Worm (Caenorhabditis elegans) whole organism, late embryonic: ENCODE data around the gene ZK1307.9.

ENCODE experiments used
- C08G9.2 ChIP-seq: sonication (generic microtip); optimal IDR thresholded peaks from 2 replicates; lab custom pipeline; 2016; ENCODE audit warnings: mild to moderate bottlenecking, missing genetic modification characterization, moderate library complexity, missing compliant biosample characterization
- K09A11.1 ChIP-seq: sonication (generic microtip); optimal IDR thresholded peaks from 2 replicates; lab custom pipeline; 2017; ENCODE audit warnings: antibody characterized with exemption, mild to moderate bottlenecking, missing genetic modification characterization, missing compliant biosample characterization; ENCODE audit not compliant: insufficient read depth
- T23F11.4 ChIP-seq: fragments of 200-800 bp; sonication (Bioruptor generic); optimal IDR thresholded peaks from 2 replicates; lab custom pipeline; 2018; ENCODE audit warnings: mild to moderate bottlenecking, missing genetic modification characterization, missing compliant biosample characterization
- ama-1 ChIP-seq: fragments of 150-350 bp; optimal IDR thresholded peaks from 2 replicates; lab custom pipeline; 2014
- ceh-19 ChIP-seq: fragments of 200-800 bp; sonication (Bioruptor generic); optimal IDR thresholded peaks from 2 replicates; lab custom pipeline; 2018; ENCODE audit warnings: mild to moderate bottlenecking, missing genetic modification characterization, missing compliant biosample characterization
- ceh-22 ChIP-seq: sonication (generic microtip); optimal IDR thresholded peaks from 2 replicates; lab custom pipeline; 2017; ENCODE audit warnings: missing biosample characterization, missing genetic modification characterization
- ceh-24 ChIP-seq: sonication (generic microtip); optimal IDR thresholded peaks from 2 replicates; lab custom pipeline; 2016; ENCODE audit warnings: mild to moderate bottlenecking, missing genetic modification characterization, missing compliant biosample characterization
- ceh-30 ChIP-seq: fragments of 150-350 bp; optimal IDR thresholded peaks from 2 replicates; lab custom pipeline; 2014; ENCODE audit warnings: missing biosample characterization, missing genetic modification characterization
- ceh-31 ChIP-seq: sonication (generic microtip); optimal IDR thresholded peaks from 2 replicates; lab custom pipeline; 2016; ENCODE audit warnings: missing genetic modification characterization, missing compliant biosample characterization
- ceh-48 ChIP-seq: sonication (generic microtip); optimal IDR thresholded peaks from 2 replicates; lab custom pipeline; 2016; ENCODE audit warnings: missing genetic modification characterization, inconsistent platforms, missing compliant biosample characterization
- ceh-6 ChIP-seq: fragments of 200-800 bp; sonication (Bioruptor generic); optimal IDR thresholded peaks from 2 replicates; lab custom pipeline; 2018; ENCODE audit warnings: mild to moderate bottlenecking, missing genetic modification characterization, missing compliant biosample characterization
- ceh-9 ChIP-seq: sonication (generic microtip); optimal IDR thresholded peaks from 2 replicates; lab custom pipeline; 2016; ENCODE audit warnings: mild to moderate bottlenecking, missing genetic modification characterization, inconsistent platforms, missing compliant biosample characterization
- dve-1 ChIP-seq: sonication (generic microtip); optimal IDR thresholded peaks from 2 replicates; lab custom pipeline; 2017; ENCODE audit warnings: antibody characterized with exemption, mild to moderate bottlenecking, missing genetic modification characterization, missing compliant biosample characterization
- elt-2 ChIP-seq: sonication (generic microtip); optimal IDR thresholded peaks from 2 replicates; lab custom pipeline; 2016; ENCODE audit warnings: missing genetic modification reagents, missing genetic modification characterization, missing compliant biosample characterization
- ets-4 ChIP-seq: sonication (generic microtip); optimal IDR thresholded peaks from 2 replicates; lab custom pipeline; 2016; ENCODE audit warnings: missing genetic modification characterization, missing compliant biosample characterization
- eyg-1 ChIP-seq: sonication (generic microtip); optimal IDR thresholded peaks from 2 replicates; lab custom pipeline; 2016; ENCODE audit warnings: missing genotype, missing genetic modification characterization, missing compliant biosample characterization
- fax-1 ChIP-seq: sonication (generic microtip); optimal IDR thresholded peaks from 2 replicates; lab custom pipeline; 2016; ENCODE audit warnings: missing genotype, missing genetic modification characterization, missing compliant biosample characterization
- fkh-10 ChIP-seq: fragments of 150-350 bp; optimal IDR thresholded peaks from 2 replicates; lab custom pipeline; 2014; ENCODE audit warnings: missing biosample characterization, missing genetic modification reagents, missing genetic modification characterization
- hlh-15 ChIP-seq: sonication (generic microtip); optimal IDR thresholded peaks from 2 replicates; lab custom pipeline; 2016; ENCODE audit warnings: missing genetic modification characterization, missing compliant biosample characterization
- hlh-6 ChIP-seq: sonication (generic microtip); optimal IDR thresholded peaks from 2 replicates; lab custom pipeline; 2016; ENCODE audit warnings: missing genotype, missing genetic modification characterization, missing compliant biosample characterization
- hlh-8 ChIP-seq: sonication (generic microtip); optimal IDR thresholded peaks from 2 replicates; lab custom pipeline; 2016; ENCODE audit warnings: missing genotype, missing genetic modification characterization, missing compliant biosample characterization
- lin-11 ChIP-seq: fragments of 200-800 bp; sonication (Bioruptor generic); optimal IDR thresholded peaks from 2 replicates; lab custom pipeline; 2018; ENCODE audit warnings: mild to moderate bottlenecking, missing genetic modification characterization, missing compliant biosample characterization
- madf-2 ChIP-seq: sonication (generic microtip); optimal IDR thresholded peaks from 2 replicates; lab custom pipeline; 2017; ENCODE audit warnings: missing genetic modification characterization, missing compliant biosample characterization
- mec-3 ChIP-seq: sonication (generic microtip); optimal IDR thresholded peaks from 2 replicates; lab custom pipeline; 2016; ENCODE audit warnings: borderline replicate concordance, missing genetic modification characterization, missing compliant biosample characterization
- nfya-1 ChIP-seq: sonication (generic microtip); optimal IDR thresholded peaks from 2 replicates; lab custom pipeline; 2017; ENCODE audit warnings: missing genetic modification characterization, mild to moderate bottlenecking, missing compliant biosample characterization, antibody characterized with exemption, moderate library complexity
- nhr-11 ChIP-seq: fragments of 150-350 bp; optimal IDR thresholded peaks from 2 replicates; lab custom pipeline; 2014; ENCODE audit warnings: missing biosample characterization, missing genetic modification characterization
- nhr-232 ChIP-seq: sonication (generic microtip); optimal IDR thresholded peaks from 2 replicates; lab custom pipeline; 2016; ENCODE audit warnings: missing genetic modification characterization, missing compliant biosample characterization
- npax-4 ChIP-seq: sonication (generic microtip); optimal IDR thresholded peaks from 2 replicates; lab custom pipeline; 2016; ENCODE audit warnings: missing genetic modification characterization, missing compliant biosample characterization
- pat-9 ChIP-seq: fragments of 200-800 bp; sonication (Bioruptor generic); optimal IDR thresholded peaks from 2 replicates; lab custom pipeline; 2018; ENCODE audit warnings: mild to moderate bottlenecking, missing genetic modification characterization, moderate library complexity, missing compliant biosample characterization
- pha-2 ChIP-seq: sonication (generic microtip); optimal IDR thresholded peaks from 2 replicates; lab custom pipeline; 2017; ENCODE audit warnings: mild to moderate bottlenecking, missing genetic modification characterization, missing compliant biosample characterization
- pqm-1 ChIP-seq: sonication (generic microtip); optimal IDR thresholded peaks from 2 replicates; lab custom pipeline; 2016; ENCODE audit warnings: missing genetic modification characterization, missing compliant biosample characterization
- ref-2 ChIP-seq: sonication (generic microtip); optimal IDR thresholded peaks from 2 replicates; lab custom pipeline; 2016; ENCODE audit warnings: missing genetic modification characterization, missing compliant biosample characterization
- rnt-1 ChIP-seq: sonication (generic microtip); optimal IDR thresholded peaks from 2 replicates; lab custom pipeline; 2016; ENCODE audit warnings: missing genetic modification characterization, missing compliant biosample characterization
- sox-2 ChIP-seq: fragments of 200-800 bp; sonication (Bioruptor generic); IDR thresholded peaks from 2 replicates; pipeline ENCODE4 v1.3.6; 2022; ENCODE audit warnings: missing genetic modification reagents, missing genetic modification characterization, missing compliant biosample characterization
- syd-9 ChIP-seq: sonication (generic microtip); optimal IDR thresholded peaks from 2 replicates; lab custom pipeline; 2016; ENCODE audit warnings: mild to moderate bottlenecking, missing genetic modification characterization, moderate library complexity, missing compliant biosample characterization
- ttx-3 ChIP-seq: sonication (generic microtip); optimal IDR thresholded peaks from 2 replicates; lab custom pipeline; 2016; ENCODE audit warnings: missing genetic modification reagents, missing genetic modification characterization, missing compliant biosample characterization
- unc-55 ChIP-seq: sonication (generic microtip); optimal IDR thresholded peaks from 2 replicates; lab custom pipeline; 2017; ENCODE audit warnings: missing biosample characterization, missing genetic modification reagents, missing genetic modification characterization
- ztf-16 ChIP-seq: sonication (generic microtip); optimal IDR thresholded peaks from 2 replicates; lab custom pipeline; 2017; ENCODE audit warnings: missing genetic modification characterization, missing compliant biosample characterization

ZK1307.9 gene

ce11 chrII:9624110-9624695 lies 25.1 kb upstream of the ZK1307.9 start, which contains the start of the genes dnj-20 and ZK1307.8:
TSS of gene dnj-20 (minus strand) at chrII:9624176.
TSS of gene ZK1307.8 (plus strand) at chrII:9624613.
- TF ChIP-seq hlh-15 (tag; lab: Kevin White, UChicago), result no peak
- no peak for TF ChIP-seq K09A11.1 (tag; lab: Kevin White, UChicago)
- peak; percentile 9 for TF ChIP-seq elt-2 (tag; lab: Kevin White, UChicago)
- TF ChIP-seq ceh-24, result no peak
- TF ChIP-seq dve-1 (tag; lab: Kevin White, UChicago), result no peak

- TF ChIP-seq madf-2 (tag; lab: Kevin White, UChicago) (no peak), pqm-1 (no peak), ceh-19 (GFP tag; lab: Kevin White, UChicago) (no peak), ceh-6 (no peak), hlh-15 (tag; lab: Kevin White, UChicago) (no peak)
These were observed 23.4 kb upstream of the ZK1307.9 start for ce11 chrII:9625930-9626329.

- TF ChIP-seq ceh-19 (GFP tag; lab: Kevin White, UChicago) (no peak), ceh-22 (tag; lab: Kevin White, UChicago) (no peak)
These were observed 13.0 kb upstream of the ZK1307.9 start, which contains the start of gene ZK1307.7 for ce11 chrII:9636300-9636699. TSS of gene ZK1307.7 (plus strand) at chrII:9636600.

ce11 chrII:9644438-9644837 lies 4.9 kb upstream of the ZK1307.9 start, which contains the start of gene fzr-1:
TSS of gene fzr-1 (minus strand) at chrII:9644466.
- TF ChIP-seq elt-2 (tag; lab: Kevin White, UChicago), result peak; percentile 16
- no peak for TF ChIP-seq ceh-19 (GFP tag; lab: Kevin White, UChicago)

- TF ChIP-seq rnt-1 (tag; lab: Kevin White, UChicago) (peak; percentile 77), unc-55 (GFP tag; lab: Kevin White, UChicago) (peak; percentile 39), nhr-232 (tag; lab: Kevin White, UChicago) (no peak), fkh-10 (GFP tag; lab: Kevin White, UChicago) (no peak), T23F11.4 (GFP tag; lab: Kevin White, UChicago) (no peak), eyg-1 (tag; lab: Kevin White, UChicago) (no peak), elt-2 (tag; lab: Kevin White, UChicago) (peak; percentile 46)
These were observed 4.2 kb upstream of the ZK1307.9 start for ce11 chrII:9644940-9645634.

- TF ChIP-seq lin-11 (tag; lab: Kevin White, UChicago) (no peak), ttx-3 (no peak), K09A11.1 (tag; lab: Kevin White, UChicago) (peak; percentile 31), fkh-10 (GFP tag; lab: Kevin White, UChicago) (no peak), ceh-9 (tag; lab: Kevin White, UChicago) (no peak), ref-2 (peak; percentile 72), ceh-30 (tag; lab: Kevin White, UChicago) (peak; percentile 58), ceh-6 (peak; percentile 37), ets-4 (tag; lab: Kevin White, UChicago) (peak; percentile 18), ztf-16 (tag; lab: Kevin White, UChicago) (no peak), syd-9 (tag; lab: Kevin White, UChicago) (peak; percentile 46), nhr-11 (tag; lab: Kevin White, UChicago) (no peak), hlh-6 (tag; lab: Kevin White, UChicago) (peak; percentile 40), ceh-48 (peak; percentile 80), fax-1 (no peak), sox-2 (GFP tag; lab: Robert Waterston, UW) (no peak), nfya-1 (peak; percentile 89), ama-1 (lab: Kevin White, UChicago) (no peak), npax-4 (tag; lab: Kevin White, UChicago) (no peak), pqm-1 (no peak), pha-2 (tag; lab: Kevin White, UChicago) (peak; percentile 3), mec-3 (no peak), C08G9.2 (tag; lab: Kevin White, UChicago) (peak; percentile 47), elt-2 (tag; lab: Kevin White, UChicago) (no peak), ceh-31 (tag; lab: Kevin White, UChicago) (peak; percentile 87), pat-9 (tag; lab: Kevin White, UChicago) (no peak), nhr-232 (tag; lab: Kevin White, UChicago) (no peak), hlh-15 (tag; lab: Kevin White, UChicago) (no peak), hlh-8 (no peak)
These were observed 3.2 kb upstream of the ZK1307.9 start for ce11 chrII:9646122-9646555.
